Fruit fly (Drosophila melanogaster): ENCODE measurements around the gene CG3386.

Gene CG3386

dm6 chr3L:640324-640974, 41.8 kb downstream of the CG3386 start (continued):
- TF ChIP-seq nmo (GFP tag; optimal IDR thresholded peaks at IDR 0.05), result peak; percentile 91
- peak; percentile 67; the same call in 2 of the 3 replicates for TF ChIP-seq gce (GFP tag; IDR thresholded peaks at IDR 0.05)
- TF ChIP-seq ase (GFP tag; IDR thresholded peaks at IDR 0.05), result peak; percentile 75; the same call in 2 of the 3 replicates
- peak; percentile 86 for TF ChIP-seq kni (GFP tag; optimal IDR thresholded peaks at IDR 0.05)
- peak; percentile 79 for TF ChIP-seq CG8290 (GFP tag; optimal IDR thresholded peaks at IDR 0.05)
- peak; percentile 73 to 86 for TF ChIP-seq CG8290 (tag; optimal IDR thresholded peaks at IDR 0.05)
- peak; percentile 73 for TF ChIP-seq so (GFP tag; IDR thresholded peaks at IDR 0.05)
- peak; percentile 88 for TF ChIP-seq tap (tag; optimal IDR thresholded peaks at IDR 0.05)
- no peak for TF ChIP-seq Opbp (GFP tag; IDR thresholded peaks at IDR 0.05; ENCODE audit: partially characterized antibody)
- peak; percentile 16 for TF ChIP-seq grn (GFP tag; optimal IDR thresholded peaks at IDR 0.05)
- TF ChIP-seq CG10431 (GFP tag; optimal IDR thresholded peaks at IDR 0.05), result peak; percentile 73
- TF ChIP-seq sens-2 (GFP tag; IDR thresholded peaks at IDR 0.05), result peak; percentile 78
- peak; percentile 43 for TF ChIP-seq ERR (GFP tag; optimal IDR thresholded peaks at IDR 0.05)
- TF ChIP-seq cas (GFP tag; IDR thresholded peaks at IDR 0.05), result peak; percentile 31; the same call in 1 of the 2 replicates
- TF ChIP-seq CG13287 (GFP tag; IDR thresholded peaks at IDR 0.05; ENCODE audit: partially characterized antibody), result no peak
- TF ChIP-seq tgo (GFP tag; IDR thresholded peaks at IDR 0.05), result peak; percentile 71; the same call in 2 of the 3 replicates
- peak; percentile 85 for TF ChIP-seq Oli (tag; optimal IDR thresholded peaks at IDR 0.05)
- peak; percentile 90 for TF ChIP-seq trem (tag; optimal IDR thresholded peaks at IDR 0.05)
- peak; percentile 86 for TF ChIP-seq ab (GFP tag; optimal IDR thresholded peaks at IDR 0.05)
- 0 out of 3 replicates have a peak, but pooled peaks have one; percentile 33 for TF ChIP-seq CG6175 (GFP tag; IDR thresholded peaks at IDR 0.05)
- TF ChIP-seq BEAF-32 (GFP tag; optimal IDR thresholded peaks at IDR 0.05), result no peak
- TF ChIP-seq fd3F (GFP tag; optimal IDR thresholded peaks at IDR 0.05), result peak; percentile 31
- no peak for TF ChIP-seq jigr1 (GFP tag; IDR thresholded peaks at IDR 0.05)
- TF ChIP-seq CG2712 (tag; optimal IDR thresholded peaks at IDR 0.05), result peak; percentile 92
- peak; percentile 85 for TF ChIP-seq CG4820 (GFP tag; optimal IDR thresholded peaks at IDR 0.05)
- no peak for TF ChIP-seq Deaf1 (tag; optimal IDR thresholded peaks at IDR 0.05)
- TF ChIP-seq CG13296 (GFP tag; optimal IDR thresholded peaks at IDR 0.05), result peak; percentile 65
- peak; percentile 95 for TF ChIP-seq dmrt11E (tag; optimal IDR thresholded peaks at IDR 0.05)
- TF ChIP-seq CHES-1-like (GFP tag; optimal IDR thresholded peaks at IDR 0.05), result peak; percentile 77
- TF ChIP-seq mld (GFP tag; IDR thresholded peaks at IDR 0.05; ENCODE audit: partially characterized antibody), result no peak
- no peak for TF ChIP-seq hbn (GFP tag; IDR thresholded peaks at IDR 0.05; ENCODE audit: partially characterized antibody)
- TF ChIP-seq CG16813 (GFP tag; IDR thresholded peaks at IDR 0.05; ENCODE audit: partially characterized antibody), result no peak
- TF ChIP-seq TFAM (GFP tag; optimal IDR thresholded peaks at IDR 0.05), result peak; percentile 76
- TF ChIP-seq CG7357 (GFP tag; IDR thresholded peaks at IDR 0.05), result peak; percentile 37; the same call in 1 of the 3 replicates
- peak; percentile 88 for TF ChIP-seq CG8924 (tag; optimal IDR thresholded peaks at IDR 0.05)
- 0 out of 2 replicates have a peak, but pooled peaks have one; percentile 41 for TF ChIP-seq wdn (GFP tag; IDR thresholded peaks at IDR 0.05)
- peak; percentile 88 for TF ChIP-seq CG1832 (GFP tag; optimal IDR thresholded peaks at IDR 0.05)
- TF ChIP-seq lola (GFP tag; optimal IDR thresholded peaks at IDR 0.05), result peak in 1 of 3 experiments; percentile 92
- TF ChIP-seq CG13624 (GFP tag; optimal IDR thresholded peaks at IDR 0.05), result peak; percentile 76
- TF ChIP-seq dpn (GFP tag; optimal IDR thresholded peaks at IDR 0.05), result peak; percentile 85 to 86
- peak; percentile 69 for TF ChIP-seq Usf (GFP tag; optimal IDR thresholded peaks at IDR 0.05)
- TF ChIP-seq Dek (tag; optimal IDR thresholded peaks at IDR 0.05), result peak; percentile 63
- peak; percentile 80 for TF ChIP-seq CG9437 (GFP tag; optimal IDR thresholded peaks at IDR 0.05)
- TF ChIP-seq CG9215 (GFP tag; IDR thresholded peaks at IDR 0.05), result peak; percentile 55
- TF ChIP-seq CG2875 (GFP tag; optimal IDR thresholded peaks at IDR 0.05), result peak; percentile 83
- peak; percentile 1 for TF ChIP-seq CG7987 (GFP tag; optimal IDR thresholded peaks at IDR 0.05)
- TF ChIP-seq Xrp1 (GFP tag; IDR thresholded peaks at IDR 0.05), result peak; percentile 91
- peak; percentile 67 for TF ChIP-seq sima (GFP tag; optimal IDR thresholded peaks at IDR 0.05)
